Worm (Caenorhabditis elegans): ENCODE data around the gene W06A7.4.

W06A7.4 gene

DNA sequence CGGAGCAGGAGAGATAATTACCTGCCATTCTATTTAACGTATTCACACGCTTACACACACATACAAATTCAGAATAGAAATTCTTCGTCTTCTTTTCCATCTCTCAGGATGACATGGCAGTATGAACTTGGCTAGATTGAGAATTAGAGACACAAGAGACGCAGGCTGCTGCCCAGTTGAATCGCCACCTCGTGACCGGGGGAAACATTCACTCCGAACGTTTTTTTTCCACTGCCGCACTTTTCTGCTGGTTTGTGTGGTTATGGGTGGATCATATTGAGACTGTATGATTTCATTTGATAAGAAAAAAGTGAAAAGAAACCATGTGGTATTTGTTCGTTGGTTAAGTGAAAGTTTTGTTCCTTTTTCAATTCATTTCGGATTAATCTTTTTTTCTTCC, 25.4 kb downstream of the W06A7.4 start (continued):
- TF ChIP-seq lsl-1 (GFP tag; optimal IDR thresholded peaks at IDR 0.05) (no peak), K12H6.12 (tag; optimal IDR thresholded peaks at IDR 0.05) (peak; percentile 37), lin-40 (tag; optimal IDR thresholded peaks at IDR 0.05) (peak; percentile 80), lin-54 (GFP tag; optimal IDR thresholded peaks at IDR 0.05) (peak; percentile 26), T26A5.8 (tag; optimal IDR thresholded peaks at IDR 0.05) (no peak), C17E4.6 (GFP tag; IDR thresholded peaks at IDR 0.05) (no peak), nhr-120 (GFP tag; IDR thresholded peaks at IDR 0.05) (no peak), madf-3 (GFP tag; IDR thresholded peaks at IDR 0.05) (no peak), snpc-4 (GFP tag; optimal IDR thresholded peaks at IDR 0.05) (no peak), snpc-4 (tag; optimal IDR thresholded peaks at IDR 0.05) (peak in 3 of 4 experiments; percentile 19 to 49 (median 39)), mcd-1 (GFP tag; IDR thresholded peaks at IDR 0.05) (peak; percentile 45), sptf-2 (GFP tag; optimal IDR thresholded peaks at IDR 0.05) (no peak), egl-18 (GFP tag; IDR thresholded peaks at IDR 0.05) (no peak), nhr-27 (tag; optimal IDR thresholded peaks at IDR 0.05) (no peak), rec-8 (tag; optimal IDR thresholded peaks at IDR 0.05) (no peak), ZK185.1 (tag; optimal IDR thresholded peaks at IDR 0.05; ENCODE audit: poor library complexity, severe bottlenecking) (peak; percentile 53), die-1 (tag; optimal IDR thresholded peaks at IDR 0.05) (peak; percentile 29), attf-5 (GFP tag; optimal IDR thresholded peaks at IDR 0.05) (peak; percentile 72), let-607 (tag; optimal IDR thresholded peaks at IDR 0.05) (peak; percentile 34 to 54), let-526 (GFP tag; IDR thresholded peaks at IDR 0.05) (no peak), F49E8.2 (tag; optimal IDR thresholded peaks at IDR 0.05; ENCODE audit: insufficient read depth) (no peak), pbrm-1 (GFP tag; IDR thresholded peaks at IDR 0.05) (no peak; the same call in none of the 2 replicates), D2030.7 (GFP tag; IDR thresholded peaks at IDR 0.05) (no peak), lag-1 (GFP tag; IDR thresholded peaks at IDR 0.05) (no peak)

DNA sequence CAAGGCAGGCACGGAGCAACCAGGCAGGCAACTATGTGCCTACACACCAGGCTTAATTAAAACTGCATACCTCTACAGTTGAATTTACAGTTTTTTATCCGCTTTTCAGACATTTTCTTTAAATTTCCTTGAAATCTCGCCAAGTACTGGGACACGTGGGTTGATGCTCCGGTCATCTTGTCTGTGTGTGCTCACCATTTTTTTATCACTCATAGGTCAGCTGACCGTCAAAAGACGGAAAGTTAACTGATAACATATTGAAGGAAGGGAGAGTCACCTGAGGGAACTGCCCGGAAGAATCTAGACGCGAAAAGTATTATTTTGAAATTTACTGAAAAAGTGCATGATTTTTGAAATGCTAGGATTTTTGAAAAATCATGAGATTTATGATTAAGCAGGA, 26.3 kb downstream of the W06A7.4 start:
- TF ChIP-seq ztf-6 (GFP tag; IDR thresholded peaks at IDR 0.05) (no peak), snpc-4 (GFP tag; optimal IDR thresholded peaks at IDR 0.05) (no peak), snpc-4 (tag; optimal IDR thresholded peaks at IDR 0.05) (peak in 1 of 4 experiments; percentile 20), F57A8.1 (GFP tag; optimal IDR thresholded peaks at IDR 0.05) (no peak), lin-54 (GFP tag; optimal IDR thresholded peaks at IDR 0.05) (peak; percentile 5), nhr-90 (tag; optimal IDR thresholded peaks at IDR 0.05) (peak; percentile 37), B0336.3 (GFP tag; IDR thresholded peaks at IDR 0.05) (0 out of 2 replicates have a peak, but pooled peaks have one; percentile 20), lin-35 (GFP tag; optimal IDR thresholded peaks at IDR 0.05) (no peak), tlf-1 (GFP tag; optimal IDR thresholded peaks at IDR 0.05) (no peak), sptf-2 (GFP tag; optimal IDR thresholded peaks at IDR 0.05) (no peak), ztf-26 (tag; optimal IDR thresholded peaks at IDR 0.05) (no peak), hsf-1 (GFP tag; IDR thresholded peaks at IDR 0.05) (peak; percentile 82; the same call in 1 of the 2 replicates), dox-1 (GFP tag; IDR thresholded peaks at IDR 0.05) (peak; percentile 67), T26A5.8 (tag; optimal IDR thresholded peaks at IDR 0.05) (no peak), xnd-1 (tag; optimal IDR thresholded peaks at IDR 0.05) (no peak), F55B11.4 (tag; optimal IDR thresholded peaks at IDR 0.05; ENCODE audit: borderline replicate concordance, insufficient read depth) (no peak), ztf-3 (GFP tag; optimal IDR thresholded peaks at IDR 0.05) (peak; percentile 11), atf-7 (tag; optimal IDR thresholded peaks at IDR 0.05) (peak; percentile 76), let-526 (GFP tag; IDR thresholded peaks at IDR 0.05) (peak; percentile 48; the same call in 1 of the 2 replicates), gei-17 (GFP tag; optimal IDR thresholded peaks at IDR 0.05) (no peak), hrde-1 (tag; optimal IDR thresholded peaks at IDR 0.05; ENCODE audit: borderline replicate concordance) (no peak), fkh-3 (tag; optimal IDR thresholded peaks at IDR 0.05) (no peak), bed-1 (GFP tag; IDR thresholded peaks at IDR 0.05) (no peak), pha-4 (tag; optimal IDR thresholded peaks at IDR 0.05) (peak; percentile 82), let-607 (tag; optimal IDR thresholded peaks at IDR 0.05) (peak; percentile 14 to 49), nhr-80 (tag; optimal IDR thresholded peaks at IDR 0.05) (peak; percentile 72), mcd-1 (GFP tag; IDR thresholded peaks at IDR 0.05) (0 out of 2 replicates have a peak, but pooled peaks have one; percentile 24), F39B2.1 (GFP tag; IDR thresholded peaks at IDR 0.05) (0 out of 2 replicates have a peak, but pooled peaks have one; percentile 19), cebp-1 (GFP tag; IDR thresholded peaks at IDR 0.05) (peak; percentile 48; the same call in 1 of the 2 replicates), cebp-1 (tag; optimal IDR thresholded peaks at IDR 0.05) (peak; percentile 78)
